Worm (Caenorhabditis elegans) whole organism, L2 larva: Measurements from ENCODE around the gene C16D9.3.

Experiments used
- F13H6.1 ChIP-seq: sonication (generic microtip); optimal IDR thresholded peaks from 2 replicates; lab custom pipeline; 2016; ENCODE audit warnings: missing genetic modification characterization, missing compliant biosample characterization
- R02D3.7 ChIP-seq: fragments of 150-350 bp; optimal IDR thresholded peaks from 2 replicates; lab custom pipeline; 2014; ENCODE audit warnings: missing biosample characterization, missing genetic modification characterization
- ZK546.5 ChIP-seq: sonication (generic microtip); optimal IDR thresholded peaks from 2 replicates; lab custom pipeline; 2017; ENCODE audit warnings: missing biosample characterization, missing genetic modification characterization
- ama-1 ChIP-seq: fragments of 150-350 bp; optimal IDR thresholded peaks from 2 replicates; lab custom pipeline; 2018; ENCODE audit warnings: inconsistent platforms
- blmp-1 ChIP-seq: sonication (generic microtip); optimal IDR thresholded peaks from 2 replicates; lab custom pipeline; 2017; ENCODE audit warnings: missing genetic modification characterization, mild to moderate bottlenecking, missing compliant biosample characterization, antibody characterized with exemption, moderate library complexity; ENCODE audit not compliant: insufficient read depth
- ceh-82 ChIP-seq: fragments of 150-350 bp; optimal IDR thresholded peaks from 2 replicates; lab custom pipeline; 2014; ENCODE audit warnings: missing biosample characterization, missing genetic modification characterization
- crh-2 ChIP-seq: sonication (generic microtip); optimal IDR thresholded peaks from 2 replicates; lab custom pipeline; 2017; ENCODE audit warnings: missing biosample characterization, missing genetic modification characterization
- dmd-4 ChIP-seq: sonication (generic microtip); optimal IDR thresholded peaks from 2 replicates; lab custom pipeline; 2017; ENCODE audit warnings: missing biosample characterization, missing genetic modification characterization
- egl-27 ChIP-seq: sonication (generic microtip); optimal IDR thresholded peaks from 3 replicates; lab custom pipeline; 2017; ENCODE audit warnings: missing biosample characterization, missing genetic modification reagents, missing genetic modification characterization
- elt-3 ChIP-seq: sonication (generic microtip); optimal IDR thresholded peaks from 2 replicates; lab custom pipeline; 2017; ENCODE audit warnings: missing biosample characterization, missing genetic modification characterization
- fos-1 ChIP-seq: fragments of 150-350 bp; optimal IDR thresholded peaks from 2 replicates; lab custom pipeline; 2014; ENCODE audit warnings: missing biosample characterization, missing genetic modification characterization
- lin-39 ChIP-seq: fragments of 150-350 bp; optimal IDR thresholded peaks from 2 replicates; lab custom pipeline; 2014; ENCODE audit warnings: missing biosample characterization, missing genetic modification reagents, missing genetic modification characterization
- lsy-2 ChIP-seq, 2 experiments: fragments of 150-350 bp in 1 of 2; sonication (generic microtip) in 1 of 2; optimal IDR thresholded peaks; 2 replicates each; lab custom pipeline; 2014 to 2017; ENCODE audit warnings: missing biosample characterization in 2 of 2, missing genetic modification characterization in 2 of 2
- mab-5 ChIP-seq: fragments of 150-350 bp; optimal IDR thresholded peaks from 2 replicates; lab custom pipeline; 2014; ENCODE audit warnings: missing biosample characterization, missing genetic modification characterization
- mbf-1 ChIP-seq: sonication (generic microtip); optimal IDR thresholded peaks from 2 replicates; lab custom pipeline; 2017; ENCODE audit warnings: missing biosample characterization, missing genetic modification characterization
- nhr-129 ChIP-seq: fragments of 150-350 bp; optimal IDR thresholded peaks from 2 replicates; lab custom pipeline; 2014; ENCODE audit warnings: missing biosample characterization, missing genetic modification characterization
- nhr-23 ChIP-seq: fragments of 150-350 bp; optimal IDR thresholded peaks from 2 replicates; lab custom pipeline; 2014; ENCODE audit warnings: missing biosample characterization, missing genetic modification reagents, missing genetic modification characterization
- nhr-237 ChIP-seq: fragments of 150-350 bp; optimal IDR thresholded peaks from 2 replicates; lab custom pipeline; 2014; ENCODE audit warnings: missing biosample characterization, missing genetic modification characterization
- nhr-25 ChIP-seq: fragments of 150-350 bp; sonication (generic microtip); optimal IDR thresholded peaks from 3 replicates; lab custom pipeline; 2014; ENCODE audit warnings: missing biosample characterization, missing genetic modification characterization
- nhr-6 ChIP-seq: fragments of 150-350 bp; optimal IDR thresholded peaks from 2 replicates; lab custom pipeline; 2014; ENCODE audit warnings: missing biosample characterization, missing genetic modification characterization
- peb-1 ChIP-seq: fragments of 150-350 bp; optimal IDR thresholded peaks from 2 replicates; lab custom pipeline; 2014; ENCODE audit warnings: missing biosample characterization, missing genetic modification characterization
- skn-1 ChIP-seq: sonication (generic microtip); optimal IDR thresholded peaks from 2 replicates; lab custom pipeline; 2017; ENCODE audit warnings: missing biosample characterization, missing genetic modification characterization
- sma-9 ChIP-seq, 2 experiments: fragments of 150-350 bp in 1 of 2; sonication (generic microtip) in 1 of 2; optimal IDR thresholded peaks; 2 replicates each; lab custom pipeline; 2014 to 2016; ENCODE audit warnings: missing genetic modification characterization in 2 of 2, mild to moderate bottlenecking in 1 of 2, missing biosample characterization in 1 of 2, missing compliant biosample characterization in 1 of 2, missing genetic modification reagents in 1 of 2, moderate library complexity in 1 of 2
- unc-55 ChIP-seq: fragments of 150-350 bp; sonication (generic microtip); optimal IDR thresholded peaks from 3 replicates; lab custom pipeline; 2014; ENCODE audit warnings: missing biosample characterization, missing genetic modification reagents, missing genetic modification characterization
- zag-1 ChIP-seq: fragments of 150-350 bp; optimal IDR thresholded peaks from 2 replicates; lab custom pipeline; 2014; ENCODE audit warnings: missing biosample characterization, missing genetic modification characterization

The C16D9.3 gene

ce11 chrV:8201229-8201858 is 38.5 kb downstream of the C16D9.3 start, which contains the start of gene cri-2 (continued):
- TF ChIP-seq egl-27 (tag; lab: Kevin White, UChicago), result no peak
- no peak for TF ChIP-seq peb-1
- no peak for TF ChIP-seq F13H6.1 (tag; lab: Kevin White, UChicago)
- TF ChIP-seq lsy-2 (tag; optimal IDR thresholded peaks at IDR 0.05; lab: Kevin White, UChicago), result peak in 1 of 2 experiments; percentile 19
- no peak for TF ChIP-seq nhr-25 (tag; lab: Kevin White, UChicago)

- TF ChIP-seq skn-1 (no peak), ama-1 (lab: Kevin White, UChicago) (no peak), ZK546.5 (tag; lab: Kevin White, UChicago) (no peak), unc-55 (GFP tag; lab: Kevin White, UChicago) (no peak), dmd-4 (no peak), ceh-82 (no peak), mbf-1 (no peak)
Observed at ce11 chrV:8198994-8199393, 40.8 kb downstream of the C16D9.3 start, which contains the start of gene F20D6.11. Gene F20D6.11 (minus strand): TSS chrV:8199094.

- TF ChIP-seq nhr-237 (tag; lab: Kevin White, UChicago), result no peak
- TF ChIP-seq unc-55 (GFP tag; lab: Kevin White, UChicago), result no peak
- no peak for TF ChIP-seq peb-1
- no peak for TF ChIP-seq mab-5 (tag; lab: Kevin White, UChicago)
- TF ChIP-seq fos-1 (tag; lab: Kevin White, UChicago), result no peak
- no peak for TF ChIP-seq R02D3.7 (tag; lab: Kevin White, UChicago)
- no peak for TF ChIP-seq nhr-23
- TF ChIP-seq crh-2, result no peak
- no peak for TF ChIP-seq dmd-4
- no peak for TF ChIP-seq blmp-1 (tag; lab: Kevin White, UChicago)
- TF ChIP-seq ama-1 (lab: Kevin White, UChicago), result no peak
- no peak for TF ChIP-seq skn-1
- TF ChIP-seq elt-3 (tag; lab: Kevin White, UChicago), result no peak
- TF ChIP-seq zag-1 (tag; lab: Kevin White, UChicago), result no peak
- no peak for TF ChIP-seq nhr-25 (tag; lab: Kevin White, UChicago)
- TF ChIP-seq, all 48 proteins: peak for 0
Observed at ce11 chrV:8196993-8197392, 42.8 kb downstream of the C16D9.3 start.

ce11 chrV:8195889-8196418 is 43.9 kb downstream of the C16D9.3 start, which contains the start of gene F20D6.10:
Gene F20D6.10 (minus strand): TSS chrV:8195939.
- TF ChIP-seq F13H6.1 (tag; lab: Kevin White, UChicago) (peak; percentile 54), nhr-129 (tag; lab: Kevin White, UChicago) (peak; percentile 56), sma-9 (GFP tag; optimal IDR thresholded peaks at IDR 0.05; lab: Kevin White, UChicago) (peak; percentile 30), sma-9 (tag; optimal IDR thresholded peaks at IDR 0.05; lab: Kevin White, UChicago) (no peak), lin-39 (no peak), lsy-2 (tag; optimal IDR thresholded peaks at IDR 0.05; lab: Kevin White, UChicago) (peak in 1 of 2 experiments; percentile 27)
- TF ChIP-seq, all 48 proteins: peak for 4

ce11 chrV:8190430-8190829 is 49.4 kb downstream of the C16D9.3 start, which contains the start of gene F20D6.1:
Gene F20D6.1 (plus strand): TSS chrV:8190730.
- no peak for TF ChIP-seq F13H6.1 (tag; lab: Kevin White, UChicago)
- no peak for TF ChIP-seq elt-3 (tag; lab: Kevin White, UChicago)
- TF ChIP-seq lin-39, result no peak
- TF ChIP-seq nhr-6 (tag; lab: Kevin White, UChicago), result no peak

ce11 chrV:8190016-8190415 is 49.8 kb downstream of the C16D9.3 start, which contains the start of gene F20D6.12:
Gene F20D6.12 (minus strand): TSS chrV:8190116.
- TF ChIP-seq F13H6.1 (tag; lab: Kevin White, UChicago) (no peak), R02D3.7 (tag; lab: Kevin White, UChicago) (no peak), crh-2 (no peak)
